Fruit fly (Drosophila melanogaster): ENCODE data around the gene Ir75d.
A peak's percentile ranks its signal among the peaks of the same experiment; 100 is the strongest.

- TF ChIP-seq CG8478 (optimal IDR thresholded peaks at IDR 0.05) (no peak), CTCF (optimal IDR thresholded peaks at IDR 0.05) (peak in 1 of 2 experiments; percentile 34)
These were observed 9.6 kb downstream of the Ir75d start, which contains the start of the genes arx and CG6843 for dm6 chr3L:18901411-18901810.

Measured in S2 (cell line).